Worm (Caenorhabditis elegans): ENCODE measurements around the gene mboa-2.
A peak's percentile ranks its signal among the peaks of the same experiment; 100 is the strongest.

mboa-2 gene

ce11 chrV:11093163-11094091 is 28.9 kb downstream of the mboa-2 start, which contains the start of gene lact-8:
TSS of gene lact-8 (minus strand) at chrV:11093607.
- TF ChIP-seq nhr-25 (tag; optimal IDR thresholded peaks at IDR 0.05) (peak; percentile 13), nhr-237 (tag; optimal IDR thresholded peaks at IDR 0.05) (no peak), elt-1 (tag; optimal IDR thresholded peaks at IDR 0.05) (peak; percentile 65), ceh-28 (tag; optimal IDR thresholded peaks at IDR 0.05) (no peak)

- TF ChIP-seq mml-1 (tag; optimal IDR thresholded peaks at IDR 0.05) (no peak), ceh-16 (tag; optimal IDR thresholded peaks at IDR 0.05) (no peak), snpc-4 (tag; optimal IDR thresholded peaks at IDR 0.05) (no peak), nfya-1 (tag; optimal IDR thresholded peaks at IDR 0.05; ENCODE audit: insufficient read depth) (no peak), nhr-25 (tag; optimal IDR thresholded peaks at IDR 0.05) (peak; percentile 3)
Observed at ce11 chrV:11087519-11087998, 34.7 kb downstream of the mboa-2 start, which contains the start of gene Y42A5A.1. TSS of gene Y42A5A.1 (plus strand) at chrV:11087948.

ce11 chrV:11087119-11087518 is 35.2 kb downstream of the mboa-2 start:
- TF ChIP-seq nhr-12 (tag; optimal IDR thresholded peaks at IDR 0.05): no peak
- TF ChIP-seq elt-2 (tag; optimal IDR thresholded peaks at IDR 0.05): peak; percentile 85
- no peak for TF ChIP-seq nhr-25 (tag; optimal IDR thresholded peaks at IDR 0.05)
- no peak for TF ChIP-seq eor-1 (tag; optimal IDR thresholded peaks at IDR 0.05)
- no peak for TF ChIP-seq ceh-9 (tag; optimal IDR thresholded peaks at IDR 0.05)
- no peak for TF ChIP-seq mml-1 (tag; optimal IDR thresholded peaks at IDR 0.05)
- TF ChIP-seq pqm-1 (tag; optimal IDR thresholded peaks at IDR 0.05): peak; percentile 35
- no peak for TF ChIP-seq ceh-28 (tag; optimal IDR thresholded peaks at IDR 0.05)
- no peak for TF ChIP-seq egl-5 (tag; optimal IDR thresholded peaks at IDR 0.05)
- TF ChIP-seq unc-39 (tag; optimal IDR thresholded peaks at IDR 0.05): no peak

- TF ChIP-seq ztf-4 (tag; optimal IDR thresholded peaks at IDR 0.05): no peak
- TF ChIP-seq elt-2 (tag; optimal IDR thresholded peaks at IDR 0.05): no peak
- TF ChIP-seq ceh-28 (tag; optimal IDR thresholded peaks at IDR 0.05): no peak
- TF ChIP-seq hmg-11 (tag; optimal IDR thresholded peaks at IDR 0.05): peak; percentile 21
- TF ChIP-seq mdl-1 (tag; optimal IDR thresholded peaks at IDR 0.05): peak; percentile 57
- no peak for TF ChIP-seq mml-1 (tag; optimal IDR thresholded peaks at IDR 0.05)
- no peak for TF ChIP-seq tbx-2 (tag; optimal IDR thresholded peaks at IDR 0.05)
- no peak for TF ChIP-seq snpc-4 (tag; optimal IDR thresholded peaks at IDR 0.05)
- no peak for TF ChIP-seq nhr-11 (tag; optimal IDR thresholded peaks at IDR 0.05)
- no peak for TF ChIP-seq egl-5 (tag; optimal IDR thresholded peaks at IDR 0.05)
- TF ChIP-seq lin-39 (tag; optimal IDR thresholded peaks at IDR 0.05): peak; percentile 71
- TF ChIP-seq nhr-237 (tag; optimal IDR thresholded peaks at IDR 0.05): no peak
- TF ChIP-seq lsy-12 (tag; optimal IDR thresholded peaks at IDR 0.05): no peak
- TF ChIP-seq egl-27 (tag; optimal IDR thresholded peaks at IDR 0.05): no peak
- TF ChIP-seq skn-1 (tag; optimal IDR thresholded peaks at IDR 0.05): no peak
- peak; percentile 73 for TF ChIP-seq nfya-1 (tag; optimal IDR thresholded peaks at IDR 0.05; ENCODE audit: insufficient read depth)
- TF ChIP-seq pha-4 (tag; optimal IDR thresholded peaks at IDR 0.05): no peak
- TF ChIP-seq daf-12 (tag; optimal IDR thresholded peaks at IDR 0.05): no peak
Observed at ce11 chrV:11083691-11084090, 38.6 kb downstream of the mboa-2 start.

ce11 chrV:11082964-11083363 is 39.3 kb downstream of the mboa-2 start:
- TF ChIP-seq mml-1 (tag; optimal IDR thresholded peaks at IDR 0.05) (no peak), fkh-10 (GFP tag; optimal IDR thresholded peaks at IDR 0.05) (no peak), ztf-11 (tag; optimal IDR thresholded peaks at IDR 0.05) (no peak), hmg-11 (tag; optimal IDR thresholded peaks at IDR 0.05) (no peak), unc-62 (GFP tag; optimal IDR thresholded peaks at IDR 0.05) (no peak), R02D3.7 (tag; optimal IDR thresholded peaks at IDR 0.05) (no peak), aly-2 (tag; optimal IDR thresholded peaks at IDR 0.05) (no peak), pqm-1 (tag; optimal IDR thresholded peaks at IDR 0.05) (no peak), ceh-16 (tag; optimal IDR thresholded peaks at IDR 0.05) (no peak), elt-1 (tag; optimal IDR thresholded peaks at IDR 0.05) (no peak)
